Worm (Caenorhabditis elegans) whole organism, mixed stage, embryonic: ENCODE data around the gene prp-18.

ENCODE experiments used
- bed-3 ChIP-seq: fragments of 200-800 bp; sonication (Bioruptor generic); optimal IDR thresholded peaks from 3 replicates; lab custom pipeline; 2018; ENCODE audit warnings: mild to moderate bottlenecking, missing genetic modification characterization, moderate library complexity, missing compliant biosample characterization
- cnd-1 ChIP-seq: fragments of 200-800 bp; sonication (Bioruptor generic); optimal IDR thresholded peaks from 2 replicates; lab custom pipeline; 2018; ENCODE audit warnings: mild to moderate bottlenecking, missing genetic modification characterization, missing compliant biosample characterization
- elt-3 ChIP-seq: fragments of 150-350 bp; optimal IDR thresholded peaks from 2 replicates; lab custom pipeline; 2014; ENCODE audit warnings: missing biosample characterization, missing genetic modification characterization
- lin-13 ChIP-seq: fragments of 150-350 bp; optimal IDR thresholded peaks from 2 replicates; lab custom pipeline; 2014; ENCODE audit warnings: missing biosample characterization, missing genetic modification characterization
- lsy-2 ChIP-seq: fragments of 150-350 bp; optimal IDR thresholded peaks from 2 replicates; lab custom pipeline; 2014; ENCODE audit warnings: missing biosample characterization, missing genetic modification characterization
- nhr-237 ChIP-seq: fragments of 150-350 bp; optimal IDR thresholded peaks from 2 replicates; lab custom pipeline; 2014; ENCODE audit warnings: missing biosample characterization, missing genetic modification characterization
- pha-4 ChIP-seq: fragments of 150-350 bp; optimal IDR thresholded peaks from 2 replicates; lab custom pipeline; 2018; ENCODE audit warnings: missing biosample characterization, missing genetic modification reagents, missing genetic modification characterization
- sem-2 ChIP-seq: fragments of 200-800 bp; sonication (Bioruptor generic); optimal IDR thresholded peaks from 2 replicates; lab custom pipeline; 2018; ENCODE audit warnings: mild to moderate bottlenecking, missing genetic modification characterization, missing compliant biosample characterization
- unc-62 ChIP-seq: fragments of 150-350 bp; optimal IDR thresholded peaks from 2 replicates; lab custom pipeline; 2014; ENCODE audit warnings: missing biosample characterization, missing genetic modification reagents, missing genetic modification characterization

DNA sequence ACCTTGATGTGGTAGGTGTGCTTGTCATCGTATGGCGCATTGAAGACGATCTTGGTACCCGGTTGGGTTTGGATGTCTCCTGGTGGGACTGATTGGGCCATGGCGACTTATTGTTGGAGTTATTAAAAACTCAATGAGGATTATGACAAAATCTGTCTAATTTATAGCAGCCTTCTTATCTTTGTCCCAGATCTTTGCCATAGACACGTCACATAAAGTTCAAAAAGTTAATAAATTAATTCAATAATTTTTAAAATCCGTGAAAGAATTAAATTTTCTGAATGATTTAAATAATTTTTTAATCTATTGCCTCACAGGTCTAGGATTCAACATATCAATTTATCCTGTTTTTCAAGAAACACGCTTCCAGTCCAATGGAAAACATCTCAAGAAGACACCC, 47.9 kb downstream of the prp-18 start, which contains the start of gene msp-81:
- no peak for TF ChIP-seq lin-13 (tag; lab: Kevin White, UChicago)
- no peak for TF ChIP-seq elt-3 (tag; lab: Kevin White, UChicago)
- TF ChIP-seq nhr-237 (tag; lab: Kevin White, UChicago) = no peak
- no peak for TF ChIP-seq lsy-2 (tag; lab: Kevin White, UChicago)
- TF ChIP-seq bed-3 (GFP tag; lab: Kevin White, UChicago) = no peak
- TF ChIP-seq unc-62 (GFP tag; lab: Kevin White, UChicago) = no peak
- TF ChIP-seq sem-2 (GFP tag; lab: Kevin White, UChicago) = no peak
- TF ChIP-seq cnd-1 (tag; lab: Kevin White, UChicago) = no peak
- TF ChIP-seq pha-4 (tag; lab: Kevin White, UChicago) = no peak
